Worm (Caenorhabditis elegans) whole organism, L2 larva: Measurements from ENCODE around the gene F07C6.6.
A peak's percentile ranks its signal among the peaks of the same experiment; 100 is the strongest.

Experiments used
- C34F6.9 ChIP-seq: fragments of 150-350 bp; optimal IDR thresholded peaks from 2 replicates; lab custom pipeline; 2014; ENCODE audit warnings: missing biosample characterization, missing genetic modification characterization
- F13H6.1 ChIP-seq: sonication (generic microtip); optimal IDR thresholded peaks from 2 replicates; lab custom pipeline; 2016; ENCODE audit warnings: missing genetic modification characterization, missing compliant biosample characterization
- ZK546.5 ChIP-seq: sonication (generic microtip); optimal IDR thresholded peaks from 2 replicates; lab custom pipeline; 2017; ENCODE audit warnings: missing biosample characterization, missing genetic modification characterization
- aly-2 ChIP-seq: fragments of 150-350 bp; optimal IDR thresholded peaks from 2 replicates; lab custom pipeline; 2014; ENCODE audit warnings: missing biosample characterization, missing genetic modification characterization
- ceh-82 ChIP-seq: fragments of 150-350 bp; optimal IDR thresholded peaks from 2 replicates; lab custom pipeline; 2014; ENCODE audit warnings: missing biosample characterization, missing genetic modification characterization
- dmd-4 ChIP-seq: sonication (generic microtip); optimal IDR thresholded peaks from 2 replicates; lab custom pipeline; 2017; ENCODE audit warnings: missing biosample characterization, missing genetic modification characterization
- egl-27 ChIP-seq: sonication (generic microtip); optimal IDR thresholded peaks from 3 replicates; lab custom pipeline; 2017; ENCODE audit warnings: missing biosample characterization, missing genetic modification reagents, missing genetic modification characterization
- elt-1 ChIP-seq: fragments of 150-350 bp; optimal IDR thresholded peaks from 2 replicates; lab custom pipeline; 2014; ENCODE audit warnings: missing biosample characterization, missing genetic modification characterization
- elt-3 ChIP-seq: sonication (generic microtip); optimal IDR thresholded peaks from 2 replicates; lab custom pipeline; 2017; ENCODE audit warnings: missing biosample characterization, missing genetic modification characterization
- fos-1 ChIP-seq: fragments of 150-350 bp; optimal IDR thresholded peaks from 2 replicates; lab custom pipeline; 2014; ENCODE audit warnings: missing biosample characterization, missing genetic modification characterization
- lin-11 ChIP-seq: fragments of 150-350 bp; sonication (generic microtip); optimal IDR thresholded peaks from 2 replicates; lab custom pipeline; 2014; ENCODE audit warnings: missing biosample characterization, missing genetic modification characterization, inconsistent platforms, mixed read lengths
- lin-13 ChIP-seq: fragments of 150-350 bp; optimal IDR thresholded peaks from 2 replicates; lab custom pipeline; 2014; ENCODE audit warnings: missing biosample characterization, missing genetic modification reagents, missing genetic modification characterization
- lin-39 ChIP-seq: fragments of 150-350 bp; optimal IDR thresholded peaks from 2 replicates; lab custom pipeline; 2014; ENCODE audit warnings: missing biosample characterization, missing genetic modification reagents, missing genetic modification characterization
- lsy-2 ChIP-seq, 2 experiments: fragments of 150-350 bp in 1 of 2; sonication (generic microtip) in 1 of 2; optimal IDR thresholded peaks; 2 replicates each; lab custom pipeline; 2014 to 2017; ENCODE audit warnings: missing biosample characterization in 2 of 2, missing genetic modification characterization in 2 of 2
- mbf-1 ChIP-seq: sonication (generic microtip); optimal IDR thresholded peaks from 2 replicates; lab custom pipeline; 2017; ENCODE audit warnings: missing biosample characterization, missing genetic modification characterization
- mdl-1 ChIP-seq, 2 experiments: fragments of 150-350 bp in 1 of 2; sonication (generic microtip) in 1 of 2; optimal IDR thresholded peaks; 2 replicates each; lab custom pipeline; 2017; ENCODE audit warnings: missing biosample characterization in 2 of 2, missing genetic modification characterization in 2 of 2
- nhr-12 ChIP-seq: fragments of 150-350 bp; optimal IDR thresholded peaks from 2 replicates; lab custom pipeline; 2014; ENCODE audit warnings: missing biosample characterization, missing genetic modification characterization
- nhr-129 ChIP-seq: fragments of 150-350 bp; optimal IDR thresholded peaks from 2 replicates; lab custom pipeline; 2014; ENCODE audit warnings: missing biosample characterization, missing genetic modification characterization
- nhr-25 ChIP-seq: fragments of 150-350 bp; sonication (generic microtip); optimal IDR thresholded peaks from 3 replicates; lab custom pipeline; 2014; ENCODE audit warnings: missing biosample characterization, missing genetic modification characterization
- nhr-6 ChIP-seq: fragments of 150-350 bp; optimal IDR thresholded peaks from 2 replicates; lab custom pipeline; 2014; ENCODE audit warnings: missing biosample characterization, missing genetic modification characterization
- skn-1 ChIP-seq: sonication (generic microtip); optimal IDR thresholded peaks from 2 replicates; lab custom pipeline; 2017; ENCODE audit warnings: missing biosample characterization, missing genetic modification characterization
- sma-3 ChIP-seq: sonication (generic microtip); optimal IDR thresholded peaks from 2 replicates; lab custom pipeline; 2016; ENCODE audit warnings: missing genetic modification reagents, missing genetic modification characterization, missing compliant biosample characterization
- sma-9 ChIP-seq, 2 experiments: fragments of 150-350 bp in 1 of 2; sonication (generic microtip) in 1 of 2; optimal IDR thresholded peaks; 2 replicates each; lab custom pipeline; 2014 to 2016; ENCODE audit warnings: missing genetic modification characterization in 2 of 2, mild to moderate bottlenecking in 1 of 2, missing biosample characterization in 1 of 2, missing compliant biosample characterization in 1 of 2, missing genetic modification reagents in 1 of 2, moderate library complexity in 1 of 2
- snpc-4 ChIP-seq: fragments of 150-350 bp; optimal IDR thresholded peaks from 2 replicates; lab custom pipeline; 2014; ENCODE audit warnings: missing biosample characterization, missing genetic modification characterization
- unc-39 ChIP-seq: fragments of 150-350 bp; optimal IDR thresholded peaks from 2 replicates; lab custom pipeline; 2014; ENCODE audit warnings: missing biosample characterization, missing genetic modification characterization
- unc-55 ChIP-seq: fragments of 150-350 bp; sonication (generic microtip); optimal IDR thresholded peaks from 3 replicates; lab custom pipeline; 2014; ENCODE audit warnings: missing biosample characterization, missing genetic modification reagents, missing genetic modification characterization
- zag-1 ChIP-seq: fragments of 150-350 bp; optimal IDR thresholded peaks from 2 replicates; lab custom pipeline; 2014; ENCODE audit warnings: missing biosample characterization, missing genetic modification characterization

The F07C6.6 gene

DNA sequence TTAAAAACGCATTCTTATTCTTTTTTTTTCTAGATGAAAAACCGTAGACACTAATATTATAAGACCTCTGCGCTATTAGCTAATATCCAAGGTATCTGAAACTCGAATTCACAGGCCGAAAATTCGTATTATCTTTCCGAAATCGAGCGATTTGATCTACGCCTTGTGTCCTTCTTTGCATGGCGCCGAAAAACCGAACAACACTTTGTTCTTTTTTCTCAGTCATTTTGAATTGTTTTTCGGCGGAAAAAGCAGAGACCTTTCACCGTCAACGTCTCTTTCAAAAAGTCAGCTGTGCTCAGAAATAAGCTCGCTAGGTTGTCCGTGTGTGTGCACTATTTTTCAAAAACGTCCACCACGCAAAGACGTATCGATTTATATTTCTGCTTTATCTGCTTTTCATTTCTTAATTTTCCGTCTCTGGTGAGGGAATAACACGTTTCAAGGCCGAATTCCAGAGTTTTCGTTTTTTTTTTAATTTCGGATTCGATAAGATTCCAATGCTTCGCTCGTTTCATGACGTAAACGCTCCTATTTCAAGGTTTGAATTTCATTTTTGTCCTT lies 38.3 kb downstream of the F07C6.6 start:
- no peak for TF ChIP-seq lin-11 (tag; lab: Kevin White, UChicago)
- peak; percentile 50 for TF ChIP-seq unc-55 (GFP tag; lab: Kevin White, UChicago)
- TF ChIP-seq lsy-2 (tag; optimal IDR thresholded peaks at IDR 0.05; lab: Kevin White, UChicago), result peak in 1 of 2 experiments; percentile 22
- TF ChIP-seq nhr-129 (tag; lab: Kevin White, UChicago), result peak; percentile 27
- TF ChIP-seq C34F6.9 (tag; lab: Kevin White, UChicago), result peak; percentile 27
- TF ChIP-seq elt-1 (tag; lab: Kevin White, UChicago), result no peak

DNA sequence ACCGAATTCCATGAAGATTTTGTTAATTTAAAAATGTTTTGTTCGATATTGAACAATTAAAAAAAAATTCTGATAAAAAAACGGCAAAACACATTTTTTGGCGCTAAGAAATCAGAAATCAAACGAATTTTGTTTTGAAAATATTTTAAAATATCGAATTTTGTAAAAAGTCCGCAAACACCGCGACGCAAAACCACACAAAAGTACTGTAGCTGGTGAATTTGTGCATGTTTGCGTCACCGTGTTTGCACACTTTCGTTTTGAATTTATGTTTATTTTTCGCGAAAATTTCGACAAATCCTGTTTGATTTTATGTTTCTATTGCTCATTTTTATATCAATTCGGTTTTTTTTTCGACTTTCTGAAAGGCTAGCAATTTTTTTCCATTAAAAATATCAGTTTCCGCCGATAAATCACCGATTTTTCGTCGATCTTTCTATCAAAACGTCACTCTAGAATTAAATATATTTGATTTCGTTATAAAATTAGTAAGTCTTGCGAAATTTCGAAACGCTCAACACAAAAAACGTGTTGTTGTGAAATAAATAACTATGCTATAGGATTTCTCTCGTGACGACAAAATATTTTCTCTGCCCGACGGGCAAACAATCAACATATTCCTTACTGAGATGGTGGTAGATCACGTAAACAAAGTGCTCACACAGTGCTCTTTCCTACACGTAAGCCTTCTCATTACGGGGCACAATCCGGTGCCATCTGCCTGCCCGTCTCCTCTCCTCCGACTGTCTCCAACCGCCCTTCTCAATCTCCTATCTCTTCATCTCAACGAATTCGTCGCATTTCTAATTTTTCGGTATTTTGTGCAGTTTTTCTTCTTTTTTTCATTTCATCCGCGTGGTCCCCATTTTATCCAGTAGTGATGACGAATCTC lies 39.3 kb downstream of the F07C6.6 start:
- peak; percentile 28 to 64 for TF ChIP-seq lsy-2 (tag; optimal IDR thresholded peaks at IDR 0.05; lab: Kevin White, UChicago)
- TF ChIP-seq elt-1 (tag; lab: Kevin White, UChicago), result no peak
- TF ChIP-seq unc-55 (GFP tag; lab: Kevin White, UChicago), result peak; percentile 11
- TF ChIP-seq lin-11 (tag; lab: Kevin White, UChicago), result no peak
- no peak for TF ChIP-seq nhr-25 (tag; lab: Kevin White, UChicago)
- no peak for TF ChIP-seq nhr-12 (tag; lab: Kevin White, UChicago)
- no peak for TF ChIP-seq elt-3
- peak; percentile 27 for TF ChIP-seq C34F6.9 (tag; lab: Kevin White, UChicago)
- TF ChIP-seq lin-39 (tag; lab: Kevin White, UChicago), result no peak
- TF ChIP-seq ceh-82 (tag; lab: Kevin White, UChicago), result no peak
- no peak for TF ChIP-seq snpc-4 (tag; lab: Kevin White, UChicago)
- no peak for TF ChIP-seq mbf-1
- TF ChIP-seq nhr-129 (tag; lab: Kevin White, UChicago), result peak; percentile 19

DNA sequence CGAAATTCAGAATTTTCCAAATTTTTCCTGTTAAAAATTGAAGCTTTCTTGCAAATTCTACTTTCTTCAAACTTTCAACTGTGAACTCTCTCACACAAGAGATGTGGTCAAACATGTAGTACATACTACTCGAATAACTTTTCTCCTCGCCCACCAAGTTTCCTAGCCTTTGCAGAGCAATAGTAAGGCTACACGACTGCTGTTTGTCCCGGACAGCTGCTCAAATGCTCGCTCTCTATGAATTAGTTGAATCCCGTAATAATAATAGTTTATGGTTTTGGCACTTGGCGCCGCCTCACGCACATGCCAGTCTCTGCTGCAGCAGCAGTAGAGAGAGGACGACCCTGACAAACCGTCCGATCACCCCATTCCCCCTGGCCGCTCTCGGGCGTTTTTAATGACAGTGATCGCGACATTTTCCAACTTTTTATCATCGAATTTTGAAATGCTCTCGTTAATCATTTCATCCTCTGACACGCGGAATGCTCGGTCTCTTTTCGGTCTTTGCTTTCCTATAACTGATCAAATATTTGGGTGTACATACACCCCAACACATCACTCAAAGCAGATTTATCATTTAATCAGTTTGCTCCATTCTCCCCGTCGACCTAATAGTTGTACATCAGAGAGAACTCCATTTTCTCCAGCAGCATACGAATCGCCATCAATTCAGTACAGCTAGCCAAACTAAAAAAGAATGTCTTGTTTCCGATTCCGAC lies 41.3 kb downstream of the F07C6.6 start:
- TF ChIP-seq ceh-82 (tag; lab: Kevin White, UChicago) (no peak), skn-1 (no peak), sma-9 (GFP tag; optimal IDR thresholded peaks at IDR 0.05; lab: Kevin White, UChicago) (peak; percentile 15), sma-9 (tag; optimal IDR thresholded peaks at IDR 0.05; lab: Kevin White, UChicago) (no peak), F13H6.1 (peak; percentile 21), unc-55 (GFP tag; lab: Kevin White, UChicago) (no peak), egl-27 (tag; lab: Kevin White, UChicago) (no peak), ZK546.5 (tag; lab: Kevin White, UChicago) (no peak), fos-1 (peak; percentile 46), C34F6.9 (tag; lab: Kevin White, UChicago) (no peak), elt-1 (tag; lab: Kevin White, UChicago) (no peak)
- TF ChIP-seq, all 48 proteins: peak for 3

DNA sequence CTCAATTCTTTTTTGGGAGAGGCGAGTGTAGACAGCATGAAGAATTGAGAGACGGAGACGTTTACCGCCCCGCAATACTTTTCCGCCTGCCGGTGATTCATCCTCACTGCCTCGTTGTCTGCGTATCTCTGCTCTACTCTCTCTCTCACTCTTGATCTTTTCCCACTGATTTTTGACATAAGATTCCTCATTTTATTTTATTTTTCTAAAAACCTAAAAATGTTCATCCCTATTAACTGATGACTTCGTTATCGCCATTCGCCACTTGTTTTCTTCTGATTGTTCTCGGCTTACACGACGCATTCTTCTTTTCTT lies 41.8 kb downstream of the F07C6.6 start:
- no peak for TF ChIP-seq sma-3 (GFP tag; lab: Kevin White, UChicago)
- TF ChIP-seq mdl-1 (tag; optimal IDR thresholded peaks at IDR 0.05; lab: Kevin White, UChicago), result no peak
- TF ChIP-seq nhr-129 (tag; lab: Kevin White, UChicago), result peak; percentile 8
- no peak for TF ChIP-seq ceh-82 (tag; lab: Kevin White, UChicago)
- TF ChIP-seq egl-27 (tag; lab: Kevin White, UChicago), result no peak
- TF ChIP-seq lin-13 (GFP tag; lab: Kevin White, UChicago), result no peak
- TF ChIP-seq fos-1, result peak; percentile 81
- TF ChIP-seq zag-1 (tag; lab: Kevin White, UChicago), result no peak
- TF ChIP-seq unc-55 (GFP tag; lab: Kevin White, UChicago), result peak; percentile 26
- peak; percentile 34 for TF ChIP-seq sma-9 (GFP tag; optimal IDR thresholded peaks at IDR 0.05; lab: Kevin White, UChicago)
- TF ChIP-seq sma-9 (tag; optimal IDR thresholded peaks at IDR 0.05; lab: Kevin White, UChicago), result no peak
- TF ChIP-seq nhr-25 (tag; lab: Kevin White, UChicago), result no peak
- no peak for TF ChIP-seq nhr-6
- no peak for TF ChIP-seq unc-39
- peak in 1 of 2 experiments; percentile 29 for TF ChIP-seq lsy-2 (tag; optimal IDR thresholded peaks at IDR 0.05; lab: Kevin White, UChicago)
- no peak for TF ChIP-seq dmd-4 (tag; lab: Kevin White, UChicago)

DNA sequence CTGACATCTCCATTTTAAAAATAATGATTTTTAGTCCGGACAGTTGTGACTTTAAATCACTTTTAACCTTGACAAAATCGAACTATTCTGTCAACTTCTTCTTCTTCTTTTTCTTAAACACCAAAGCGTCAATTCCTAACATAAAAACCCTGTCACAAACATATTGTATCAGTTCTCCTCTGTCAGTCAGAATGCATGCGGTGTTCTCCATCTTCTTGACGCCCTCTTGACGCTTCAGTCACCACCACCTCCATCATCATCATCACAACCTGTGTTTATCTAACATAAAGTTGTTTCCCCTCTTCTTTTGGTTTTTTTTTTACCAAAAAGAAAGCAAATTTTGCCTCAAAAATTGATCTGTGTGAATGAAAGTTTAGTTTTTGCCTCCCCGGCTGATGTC lies 42.8 kb downstream of the F07C6.6 start:
- TF ChIP-seq zag-1 (tag; lab: Kevin White, UChicago) (no peak), egl-27 (tag; lab: Kevin White, UChicago) (no peak), aly-2 (tag; lab: Kevin White, UChicago) (no peak)
